Worm (Caenorhabditis elegans) whole organism, early embryonic: ENCODE results near the gene lido-9.

Experiments
- B0310.2 ChIP-seq: sonication (generic microtip); optimal IDR thresholded peaks from 2 replicates; lab custom pipeline; 2016; ENCODE audit warnings: mild to moderate bottlenecking, missing genetic modification characterization, missing compliant biosample characterization
- F13C5.2 ChIP-seq: sonication (generic microtip); optimal IDR thresholded peaks from 2 replicates; lab custom pipeline; 2017; ENCODE audit warnings: mild to moderate bottlenecking, missing genetic modification characterization, inconsistent platforms, missing compliant biosample characterization
- aly-1 ChIP-seq: sonication (generic microtip); optimal IDR thresholded peaks from 2 replicates; lab custom pipeline; 2016; ENCODE audit warnings: missing genetic modification characterization, missing compliant biosample characterization
- ama-1 ChIP-seq: fragments of 150-350 bp; optimal IDR thresholded peaks from 2 replicates; lab custom pipeline; 2014
- ceh-13 ChIP-seq: fragments of 200-800 bp; sonication (Bioruptor generic); optimal IDR thresholded peaks from 2 replicates; lab custom pipeline; 2018; ENCODE audit warnings: mild to moderate bottlenecking, missing genetic modification characterization, missing compliant biosample characterization
- ceh-36 ChIP-seq: sonication (generic microtip); optimal IDR thresholded peaks from 2 replicates; lab custom pipeline; 2016; ENCODE audit warnings: missing genetic modification characterization, inconsistent platforms, missing compliant biosample characterization
- ets-7 ChIP-seq: sonication (generic microtip); optimal IDR thresholded peaks from 2 replicates; lab custom pipeline; 2016; ENCODE audit warnings: missing genotype, missing genetic modification characterization, missing compliant biosample characterization
- flt-1 ChIP-seq: fragments of 200-800 bp; sonication (Bioruptor generic); IDR thresholded peaks from 2 replicates; pipeline ENCODE4 v1.3.6; 2022; ENCODE audit warnings: missing genetic modification characterization, missing compliant biosample characterization
- hmbx-1 ChIP-seq: sonication (generic microtip); optimal IDR thresholded peaks from 2 replicates; lab custom pipeline; 2016; ENCODE audit warnings: mild to moderate bottlenecking, missing genetic modification characterization, missing compliant biosample characterization
- hmg-4 ChIP-seq: fragments of 200-800 bp; sonication (Bioruptor generic); optimal IDR thresholded peaks from 2 replicates; lab custom pipeline; 2018; ENCODE audit warnings: mild to moderate bottlenecking, missing genetic modification characterization, missing compliant biosample characterization
- hnd-1 ChIP-seq: sonication (generic microtip); optimal IDR thresholded peaks from 2 replicates; lab custom pipeline; 2016; ENCODE audit warnings: missing genetic modification characterization, missing compliant biosample characterization
- pes-1 ChIP-seq: fragments of 200-800 bp; sonication (Bioruptor generic); IDR thresholded peaks from 2 replicates; pipeline ENCODE4 v1.3.6; 2022; ENCODE audit warnings: missing genetic modification reagents, missing genetic modification characterization, missing compliant biosample characterization
- scrt-1 ChIP-seq: fragments of 200-800 bp; sonication (Bioruptor generic); IDR thresholded peaks from 2 replicates; pipeline ENCODE4 v1.3.6; 2022; ENCODE audit warnings: missing genetic modification characterization, missing compliant biosample characterization
- sea-1 ChIP-seq: fragments of 200-800 bp; sonication (Bioruptor generic); conservative IDR thresholded peaks from 2 replicates; pipeline ENCODE4 v1.3.6; 2022; ENCODE audit warnings: missing genetic modification characterization, missing compliant biosample characterization
- tbx-11 ChIP-seq: fragments of 200-800 bp; sonication (Bioruptor generic); IDR thresholded peaks from 2 replicates; pipeline ENCODE4 v1.3.6; 2022; ENCODE audit warnings: missing genetic modification characterization, missing compliant biosample characterization
- tbx-37 ChIP-seq: fragments of 200-800 bp; sonication (Bioruptor generic); conservative IDR thresholded peaks from 2 replicates; pipeline ENCODE4 v1.3.6; 2022; ENCODE audit warnings: missing genetic modification reagents, missing genetic modification characterization, missing compliant biosample characterization
- tra-4 ChIP-seq: sonication (generic microtip); optimal IDR thresholded peaks from 2 replicates; lab custom pipeline; 2017; ENCODE audit warnings: missing genetic modification characterization, missing compliant biosample characterization

lido-9 gene

ce11 chrII:3045422-3045821 is 44.9 kb downstream of the lido-9 start:
- TF ChIP-seq ets-7 (tag; lab: Kevin White, UChicago) (no peak), hnd-1 (tag; lab: Kevin White, UChicago) (no peak), ceh-13 (GFP tag; lab: Kevin White, UChicago) (no peak), aly-1 (no peak), pes-1 (GFP tag; lab: Robert Waterston, UW) (no peak), tbx-11 (GFP tag; lab: Robert Waterston, UW) (no peak), sea-1 (GFP tag; lab: Robert Waterston, UW) (no peak), tra-4 (tag; lab: Kevin White, UChicago) (no peak), F13C5.2 (no peak), B0310.2 (no peak), tbx-37 (GFP tag; lab: Robert Waterston, UW) (no peak), hmbx-1 (no peak), hmg-4 (GFP tag; lab: Kevin White, UChicago) (no peak), ama-1 (lab: Kevin White, UChicago) (no peak), scrt-1 (GFP tag; lab: Robert Waterston, UW) (no peak), flt-1 (GFP tag; lab: Robert Waterston, UW) (no peak), ceh-36 (tag; lab: Kevin White, UChicago) (no peak)

ce11 chrII:3045875-3046274 is 45.3 kb downstream of the lido-9 start, which contains the start of gene sri-30:
TSS of gene sri-30 (plus strand) at chrII:3046175.
- TF ChIP-seq B0310.2 = no peak
- no peak for TF ChIP-seq flt-1 (GFP tag; lab: Robert Waterston, UW)
- TF ChIP-seq ceh-36 (tag; lab: Kevin White, UChicago) = no peak
- TF ChIP-seq tbx-11 (GFP tag; lab: Robert Waterston, UW) = no peak
- TF ChIP-seq hmg-4 (GFP tag; lab: Kevin White, UChicago) = no peak
- TF ChIP-seq aly-1 = no peak
- no peak for TF ChIP-seq tra-4 (tag; lab: Kevin White, UChicago)
- no peak for TF ChIP-seq hmbx-1
- TF ChIP-seq pes-1 (GFP tag; lab: Robert Waterston, UW) = no peak
- TF ChIP-seq tbx-37 (GFP tag; lab: Robert Waterston, UW) = no peak
- no peak for TF ChIP-seq scrt-1 (GFP tag; lab: Robert Waterston, UW)
- no peak for TF ChIP-seq sea-1 (GFP tag; lab: Robert Waterston, UW)
- TF ChIP-seq ama-1 (lab: Kevin White, UChicago) = no peak
- no peak for TF ChIP-seq F13C5.2
- no peak for TF ChIP-seq ceh-13 (GFP tag; lab: Kevin White, UChicago)
- TF ChIP-seq ets-7 (tag; lab: Kevin White, UChicago) = no peak
- TF ChIP-seq hnd-1 (tag; lab: Kevin White, UChicago) = no peak

- TF ChIP-seq sea-1 (GFP tag; lab: Robert Waterston, UW) = no peak
- TF ChIP-seq B0310.2 = no peak
- no peak for TF ChIP-seq hmg-4 (GFP tag; lab: Kevin White, UChicago)
- TF ChIP-seq aly-1 = no peak
- TF ChIP-seq tbx-37 (GFP tag; lab: Robert Waterston, UW) = no peak
- TF ChIP-seq ceh-13 (GFP tag; lab: Kevin White, UChicago) = no peak
- no peak for TF ChIP-seq F13C5.2
- no peak for TF ChIP-seq tra-4 (tag; lab: Kevin White, UChicago)
- TF ChIP-seq flt-1 (GFP tag; lab: Robert Waterston, UW) = no peak
- TF ChIP-seq ama-1 (lab: Kevin White, UChicago) = no peak
- TF ChIP-seq ets-7 (tag; lab: Kevin White, UChicago) = no peak
Measured at ce11 chrII:3048378-3048777, 47.8 kb downstream of the lido-9 start, which contains the start of gene sri-28. TSS of gene sri-28 (plus strand) at chrII:3048678.

- TF ChIP-seq ceh-36 (tag; lab: Kevin White, UChicago) (peak; percentile 87), tra-4 (tag; lab: Kevin White, UChicago) (no peak)
Measured at ce11 chrII:3048989-3049388, 48.4 kb downstream of the lido-9 start.

ce11 chrII:3050703-3051102 is 50.1 kb downstream of the lido-9 start, which contains the start of gene sri-31:
TSS of gene sri-31 (plus strand) at chrII:3051003.
- no peak for TF ChIP-seq ets-7 (tag; lab: Kevin White, UChicago)
- TF ChIP-seq scrt-1 (GFP tag; lab: Robert Waterston, UW) = no peak
- TF ChIP-seq tra-4 (tag; lab: Kevin White, UChicago) = no peak
- TF ChIP-seq F13C5.2 = no peak
- no peak for TF ChIP-seq tbx-37 (GFP tag; lab: Robert Waterston, UW)
- TF ChIP-seq sea-1 (GFP tag; lab: Robert Waterston, UW) = no peak
- TF ChIP-seq ceh-13 (GFP tag; lab: Kevin White, UChicago) = no peak
- TF ChIP-seq tbx-11 (GFP tag; lab: Robert Waterston, UW) = no peak
- no peak for TF ChIP-seq B0310.2
- TF ChIP-seq flt-1 (GFP tag; lab: Robert Waterston, UW) = no peak
- no peak for TF ChIP-seq hnd-1 (tag; lab: Kevin White, UChicago)
- no peak for TF ChIP-seq hmg-4 (GFP tag; lab: Kevin White, UChicago)
- no peak for TF ChIP-seq aly-1
- no peak for TF ChIP-seq hmbx-1
- TF ChIP-seq pes-1 (GFP tag; lab: Robert Waterston, UW) = no peak
- TF ChIP-seq ama-1 (lab: Kevin White, UChicago) = no peak
- TF ChIP-seq ceh-36 (tag; lab: Kevin White, UChicago) = no peak

ce11 chrII:3051332-3051731 is 50.8 kb downstream of the lido-9 start:
- no peak for TF ChIP-seq tbx-11 (GFP tag; lab: Robert Waterston, UW)
- TF ChIP-seq tbx-37 (GFP tag; lab: Robert Waterston, UW) = no peak
- no peak for TF ChIP-seq hmbx-1
- TF ChIP-seq aly-1 = no peak
- TF ChIP-seq F13C5.2 = no peak
- no peak for TF ChIP-seq ceh-36 (tag; lab: Kevin White, UChicago)
